Fruit fly (Drosophila melanogaster): ENCODE data around the gene CG4789.

dm6 chrX:16835304-16835703 is 34.6 kb downstream of the CG4789 start, which contains the start of the genes CG13004 and CG46306:
- TF ChIP-seq CG13296 (GFP tag; optimal IDR thresholded peaks at IDR 0.05) = no peak
- TF ChIP-seq zen2 (GFP tag; IDR thresholded peaks at IDR 0.05; ENCODE audit: partially characterized antibody) = no peak
- no peak for TF ChIP-seq CG10565 (GFP tag; optimal IDR thresholded peaks at IDR 0.05)
- TF ChIP-seq Eip74EF (GFP tag; optimal IDR thresholded peaks at IDR 0.05) = no peak
- TF ChIP-seq ash1 (GFP tag; optimal IDR thresholded peaks at IDR 0.05) = no peak
- TF ChIP-seq CG10543 (GFP tag; optimal IDR thresholded peaks at IDR 0.05) = no peak
- TF ChIP-seq stwl (tag; optimal IDR thresholded peaks at IDR 0.05) = no peak
- no peak for TF ChIP-seq CrebB (tag; optimal IDR thresholded peaks at IDR 0.05)
- TF ChIP-seq cato (GFP tag; optimal IDR thresholded peaks at IDR 0.05; ENCODE audit: borderline replicate concordance) = no peak
- no peak for TF ChIP-seq HLH4C (GFP tag; IDR thresholded peaks at IDR 0.05; ENCODE audit: partially characterized antibody)

Measured in whole organism, embryonic.